Worm (Caenorhabditis elegans) whole organism, L4 larva: Measurements from ENCODE around the gene hrg-6.

Experiments
- F10B5.3 ChIP-seq: sonication (generic microtip); optimal IDR thresholded peaks from 2 replicates; lab custom pipeline; 2016; ENCODE audit warnings: mild to moderate bottlenecking, missing genetic modification characterization, missing compliant biosample characterization
- T26A8.4 ChIP-seq: fragments of 200-800 bp; sonication (Bioruptor generic); IDR thresholded peaks from 2 replicates; pipeline ENCODE4 v1.3.6; 2022; ENCODE audit warnings: missing genetic modification characterization, missing compliant biosample characterization
- Y48G9A.11 ChIP-seq: fragments of 200-800 bp; sonication (Bioruptor generic); IDR thresholded peaks from 2 replicates; pipeline ENCODE4 v1.3.6; 2022; ENCODE audit warnings: missing genetic modification reagents, missing genetic modification characterization, missing compliant biosample characterization
- Y5F2A.4 ChIP-seq: fragments of 200-800 bp; sonication (Bioruptor generic); optimal IDR thresholded peaks from 2 replicates; lab custom pipeline; 2018; ENCODE audit warnings: mild to moderate bottlenecking, missing genetic modification characterization, missing compliant biosample characterization
- ceh-20 ChIP-seq: fragments of 200-800 bp; sonication (Bioruptor generic); IDR thresholded peaks from 2 replicates; pipeline ENCODE4 v1.3.6; 2022; ENCODE audit warnings: missing genetic modification reagents, missing genetic modification characterization, missing compliant biosample characterization
- ceh-62 ChIP-seq: sonication (generic microtip); optimal IDR thresholded peaks from 2 replicates; lab custom pipeline; 2017; ENCODE audit warnings: missing biosample characterization, missing genetic modification characterization
- ceh-82 ChIP-seq: sonication (generic microtip); optimal IDR thresholded peaks from 2 replicates; lab custom pipeline; 2017; ENCODE audit warnings: missing biosample characterization, missing genetic modification characterization
- ctbp-1 ChIP-seq: fragments of 200-800 bp; sonication (Bioruptor generic); IDR thresholded peaks from 2 replicates; pipeline ENCODE4 v1.3.6; 2022; ENCODE audit warnings: missing genetic modification reagents, missing genetic modification characterization, missing compliant biosample characterization
- daf-16 ChIP-seq, 3 experiments: sonication (generic microtip); optimal IDR thresholded peaks; 2 replicates each; lab custom pipeline; 2016 to 2017; ENCODE audit warnings: missing genetic modification characterization in 3 of 3, missing genetic modification reagents in 3 of 3, mild to moderate bottlenecking in 2 of 3, missing compliant biosample characterization in 2 of 3, missing biosample characterization in 1 of 3, moderate library complexity in 1 of 3
- daf-8 ChIP-seq: fragments of 200-800 bp; sonication (Bioruptor generic); IDR thresholded peaks from 2 replicates; pipeline ENCODE4 v1.3.6; 2022; ENCODE audit warnings: missing genetic modification characterization, missing compliant biosample characterization
- dmd-6 ChIP-seq: fragments of 200-800 bp; sonication (Bioruptor generic); IDR thresholded peaks from 2 replicates; pipeline ENCODE4 v1.3.6; 2022; ENCODE audit warnings: missing genetic modification reagents, missing genetic modification characterization, missing compliant biosample characterization
- dmd-8 ChIP-seq: fragments of 200-800 bp; sonication (Bioruptor generic); IDR thresholded peaks from 2 replicates; pipeline ENCODE4 v1.3.6; 2022; ENCODE audit warnings: missing genetic modification characterization, missing compliant biosample characterization
- dmd-9 ChIP-seq: fragments of 200-800 bp; sonication (Bioruptor generic); IDR thresholded peaks from 2 replicates; pipeline ENCODE4 v1.3.6; 2022; ENCODE audit warnings: missing genetic modification reagents, missing genetic modification characterization, missing compliant biosample characterization
- dpl-1 ChIP-seq: fragments of 150-350 bp; optimal IDR thresholded peaks from 2 replicates; lab custom pipeline; 2014; ENCODE audit warnings: missing biosample characterization, missing genetic modification reagents, missing genetic modification characterization
- dve-1 ChIP-seq: sonication (generic microtip); optimal IDR thresholded peaks from 2 replicates; lab custom pipeline; 2017; ENCODE audit warnings: antibody characterized with exemption, mild to moderate bottlenecking, missing genetic modification characterization, missing compliant biosample characterization; ENCODE audit not compliant: insufficient read depth
- fkh-10 ChIP-seq: fragments of 150-350 bp; optimal IDR thresholded peaks from 2 replicates; lab custom pipeline; 2014; ENCODE audit warnings: missing biosample characterization, missing genetic modification reagents, missing genetic modification characterization
- gei-8 ChIP-seq: fragments of 200-800 bp; sonication (Bioruptor generic); optimal IDR thresholded peaks from 2 replicates; lab custom pipeline; 2018; ENCODE audit warnings: mild to moderate bottlenecking, missing genetic modification characterization, missing compliant biosample characterization
- hif-1 ChIP-seq, 2 experiments: sonication (generic microtip); optimal IDR thresholded peaks; 2 replicates each; lab custom pipeline; 2016 to 2017; ENCODE audit warnings: missing compliant biosample characterization in 2 of 2, missing genetic modification characterization in 2 of 2, missing genetic modification reagents in 2 of 2, missing genotype in 2 of 2, mild to moderate bottlenecking in 1 of 2
- hlh-11 ChIP-seq: fragments of 200-800 bp; sonication (Bioruptor generic); optimal IDR thresholded peaks from 2 replicates; lab custom pipeline; 2018; ENCODE audit warnings: mild to moderate bottlenecking, missing genetic modification characterization, missing compliant biosample characterization
- hmg-1.1 ChIP-seq: fragments of 200-800 bp; sonication (Bioruptor generic); IDR thresholded peaks from 2 replicates; pipeline ENCODE4 v1.3.6; 2022; ENCODE audit warnings: missing genetic modification reagents, missing genetic modification characterization, missing compliant biosample characterization
- lim-7 ChIP-seq: fragments of 200-800 bp; sonication (Bioruptor generic); IDR thresholded peaks from 2 replicates; pipeline ENCODE4 v1.3.6; 2022; ENCODE audit warnings: missing genetic modification characterization, missing compliant biosample characterization
- lin-13 ChIP-seq: fragments of 150-350 bp; optimal IDR thresholded peaks from 2 replicates; lab custom pipeline; 2014; ENCODE audit warnings: missing biosample characterization, missing genetic modification reagents, missing genetic modification characterization
- lin-15B ChIP-seq: fragments of 150-350 bp; sonication (generic microtip); optimal IDR thresholded peaks from 3 replicates; lab custom pipeline; 2014; ENCODE audit warnings: missing biosample characterization, missing genetic modification characterization
- lin-39 ChIP-seq: fragments of 150-350 bp; optimal IDR thresholded peaks from 2 replicates; lab custom pipeline; 2014; ENCODE audit warnings: missing biosample characterization, missing genetic modification reagents, missing genetic modification characterization
- lsy-2 ChIP-seq, 2 experiments: fragments of 150-350 bp in 1 of 2; sonication (generic microtip) in 1 of 2; optimal IDR thresholded peaks; 2 replicates each; lab custom pipeline; 2014 to 2017; ENCODE audit warnings: missing biosample characterization in 2 of 2, missing genetic modification characterization in 2 of 2
- madf-5 ChIP-seq, 2 experiments: fragments of 200-800 bp; sonication (Bioruptor generic); IDR thresholded peaks; 2 replicates each; pipeline ENCODE4 v1.3.6; 2022; ENCODE audit warnings: missing compliant biosample characterization in 2 of 2, missing genetic modification characterization in 2 of 2
- mdt-29 ChIP-seq: fragments of 200-800 bp; sonication (Bioruptor generic); IDR thresholded peaks from 2 replicates; pipeline ENCODE4 v1.3.6; 2022; ENCODE audit warnings: missing genetic modification reagents, missing genetic modification characterization, missing compliant biosample characterization
- mes-2 ChIP-seq: sonication (generic microtip); optimal IDR thresholded peaks from 2 replicates; lab custom pipeline; 2016; ENCODE audit warnings: missing genotype, mild to moderate bottlenecking, missing genetic modification characterization, missing compliant biosample characterization; ENCODE audit not compliant: poor library complexity, severe bottlenecking
- mxl-3 ChIP-seq: fragments of 200-800 bp; sonication (Bioruptor generic); optimal IDR thresholded peaks from 2 replicates; lab custom pipeline; 2018; ENCODE audit warnings: mild to moderate bottlenecking, missing genetic modification characterization, missing compliant biosample characterization
- nhr-10 ChIP-seq: fragments of 150-350 bp; optimal IDR thresholded peaks from 2 replicates; lab custom pipeline; 2014; ENCODE audit warnings: missing biosample characterization, missing genetic modification characterization
- nhr-102 ChIP-seq: sonication (generic microtip); optimal IDR thresholded peaks from 2 replicates; lab custom pipeline; 2016; ENCODE audit warnings: mild to moderate bottlenecking, missing genetic modification characterization, moderate library complexity, missing compliant biosample characterization
- nhr-11 ChIP-seq: fragments of 150-350 bp; optimal IDR thresholded peaks from 2 replicates; lab custom pipeline; 2014; ENCODE audit warnings: missing biosample characterization, missing genetic modification characterization
- nhr-111 ChIP-seq: fragments of 200-800 bp; sonication (Bioruptor generic); optimal IDR thresholded peaks from 2 replicates; lab custom pipeline; 2018; ENCODE audit warnings: mild to moderate bottlenecking, missing genetic modification characterization, missing compliant biosample characterization
- nhr-28 ChIP-seq: fragments of 150-350 bp; optimal IDR thresholded peaks from 2 replicates; lab custom pipeline; 2014; ENCODE audit warnings: missing biosample characterization, missing genetic modification characterization
- nhr-41 ChIP-seq: fragments of 200-800 bp; sonication (Bioruptor generic); IDR thresholded peaks from 2 replicates; pipeline ENCODE4 v1.3.6; 2022; ENCODE audit warnings: missing genetic modification reagents, missing genetic modification characterization, missing compliant biosample characterization
- nhr-42 ChIP-seq: fragments of 200-800 bp; sonication (Bioruptor generic); IDR thresholded peaks from 2 replicates; pipeline ENCODE4 v1.3.6; 2022; ENCODE audit warnings: missing genetic modification characterization, missing compliant biosample characterization
- nhr-77 ChIP-seq: fragments of 150-350 bp; optimal IDR thresholded peaks from 2 replicates; lab custom pipeline; 2014; ENCODE audit warnings: missing biosample characterization, missing genetic modification characterization
- pha-4 ChIP-seq, 2 experiments: fragments of 150-350 bp in 1 of 2; fragments of 200-800 bp in 1 of 2; sonication (Bioruptor generic) in 1 of 2; IDR thresholded peaks in 1 of 2; optimal IDR thresholded peaks in 1 of 2; 2 replicates each; pipeline versions ENCODE4 v1.3.6 to Lab custom; 2014 to 2022; ENCODE audit warnings: missing genetic modification characterization in 2 of 2, missing genetic modification reagents in 2 of 2, missing biosample characterization in 1 of 2, missing compliant biosample characterization in 1 of 2
- rbr-2 ChIP-seq: sonication (generic microtip); optimal IDR thresholded peaks from 2 replicates; lab custom pipeline; 2016; ENCODE audit warnings: missing genotype, missing genetic modification characterization, missing compliant biosample characterization
- set-16 ChIP-seq: fragments of 200-800 bp; sonication (Bioruptor generic); IDR thresholded peaks from 2 replicates; pipeline ENCODE4 v1.3.6; 2022; ENCODE audit warnings: missing genetic modification reagents, missing genetic modification characterization, missing compliant biosample characterization
- tag-97 ChIP-seq: fragments of 200-800 bp; sonication (Bioruptor generic); IDR thresholded peaks from 2 replicates; pipeline ENCODE4 v1.3.6; 2022; ENCODE audit warnings: missing genetic modification characterization, missing compliant biosample characterization
- tra-1 ChIP-seq: fragments of 200-800 bp; sonication (Bioruptor generic); IDR thresholded peaks from 2 replicates; pipeline ENCODE4 v1.3.6; 2022; ENCODE audit warnings: missing genetic modification reagents, missing genetic modification characterization, missing compliant biosample characterization
- unc-130 ChIP-seq: sonication (generic microtip); optimal IDR thresholded peaks from 2 replicates; lab custom pipeline; 2016; ENCODE audit warnings: missing genetic modification reagents, missing genetic modification characterization, missing compliant biosample characterization
- zag-1 ChIP-seq: fragments of 150-350 bp; optimal IDR thresholded peaks from 2 replicates; lab custom pipeline; 2014; ENCODE audit warnings: missing biosample characterization, missing genetic modification characterization
- zip-11 ChIP-seq: fragments of 200-800 bp; sonication (Bioruptor generic); IDR thresholded peaks from 2 replicates; pipeline ENCODE4 v1.3.6; 2022; ENCODE audit warnings: missing genetic modification characterization, missing compliant biosample characterization
- ztf-11 ChIP-seq: fragments of 150-350 bp; optimal IDR thresholded peaks from 2 replicates; lab custom pipeline; 2014; ENCODE audit warnings: missing biosample characterization, missing genetic modification characterization

The hrg-6 gene

ce11 chrIV:11025941-11026340, 6.4 kb upstream of the hrg-6 start (continued):
- TF ChIP-seq daf-8 (GFP tag; lab: Robert Waterston, UW) (no peak), hmg-1.1 (GFP tag; lab: Robert Waterston, UW) (no peak), nhr-102 (peak; percentile 73)

ce11 chrIV:11026648-11027047, 5.7 kb upstream of the hrg-6 start:
- TF ChIP-seq nhr-42 (GFP tag; lab: Robert Waterston, UW) (peak; percentile 8; the same call in 1 of the 2 replicates), hlh-11 (peak; percentile 19), lim-7 (peak; percentile 52; the same call in 1 of the 2 replicates), ceh-20 (peak; percentile 7; the same call in 1 of the 2 replicates), mxl-3 (GFP tag; lab: Kevin White, UChicago) (no peak), nhr-28 (tag; lab: Kevin White, UChicago) (peak; percentile 18), tra-1 (GFP tag; lab: Robert Waterston, UW) (peak; percentile 29; the same call in 1 of the 2 replicates), fkh-10 (GFP tag; lab: Kevin White, UChicago) (peak; percentile 32), pha-4 (GFP tag; IDR thresholded peaks at IDR 0.05; lab: Robert Waterston, UW) (no peak), pha-4 (tag; optimal IDR thresholded peaks at IDR 0.05; lab: Kevin White, UChicago) (peak; percentile 10), lin-13 (GFP tag; lab: Kevin White, UChicago) (no peak), dpl-1 (GFP tag; lab: Kevin White, UChicago) (peak; percentile 23), nhr-111 (GFP tag; lab: Kevin White, UChicago) (peak; percentile 19), ceh-82 (tag; lab: Kevin White, UChicago) (no peak), nhr-10 (tag; lab: Kevin White, UChicago) (no peak), daf-16 (GFP tag; optimal IDR thresholded peaks at IDR 0.05; lab: Kevin White, UChicago) (no peak), daf-16 (tag; optimal IDR thresholded peaks at IDR 0.05; lab: Kevin White, UChicago) (peak; percentile 20), zag-1 (tag; lab: Kevin White, UChicago) (no peak), T26A8.4 (GFP tag; lab: Robert Waterston, UW) (peak; percentile 12; the same call in 1 of the 2 replicates), lsy-2 (tag; optimal IDR thresholded peaks at IDR 0.05; lab: Kevin White, UChicago) (peak in 1 of 2 experiments; percentile 45), nhr-11 (tag; lab: Kevin White, UChicago) (peak; percentile 34), mes-2 (tag; lab: Kevin White, UChicago) (peak; percentile 15), hmg-1.1 (GFP tag; lab: Robert Waterston, UW) (peak; percentile 14; the same call in 1 of the 2 replicates)

ce11 chrIV:11027560-11027959, 4.8 kb upstream of the hrg-6 start:
- TF ChIP-seq nhr-28 (tag; lab: Kevin White, UChicago) (peak; percentile 89), nhr-11 (tag; lab: Kevin White, UChicago) (peak; percentile 91), dmd-6 (GFP tag; lab: Robert Waterston, UW) (peak; percentile 88), hif-1 (tag; optimal IDR thresholded peaks at IDR 0.05; lab: Kevin White, UChicago) (peak in 1 of 2 experiments; percentile 23), ceh-62 (tag; lab: Kevin White, UChicago) (no peak), nhr-41 (GFP tag; lab: Robert Waterston, UW) (no peak), dve-1 (tag; lab: Kevin White, UChicago) (peak; percentile 97), rbr-2 (tag; lab: Kevin White, UChicago) (peak; percentile 82), madf-5 (GFP tag; IDR thresholded peaks at IDR 0.05; lab: Robert Waterston, UW) (no peak), dmd-8 (no peak), nhr-77 (tag; lab: Kevin White, UChicago) (no peak), lin-39 (tag; lab: Kevin White, UChicago) (no peak), hlh-11 (peak; percentile 94), tag-97 (GFP tag; lab: Robert Waterston, UW) (no peak), unc-130 (no peak), zip-11 (GFP tag; lab: Robert Waterston, UW) (no peak), lin-15B (tag; lab: Kevin White, UChicago) (no peak), gei-8 (GFP tag; lab: Kevin White, UChicago) (no peak), ctbp-1 (GFP tag; lab: Robert Waterston, UW) (no peak), dmd-9 (GFP tag; lab: Robert Waterston, UW) (no peak), Y5F2A.4 (no peak), lsy-2 (tag; optimal IDR thresholded peaks at IDR 0.05; lab: Kevin White, UChicago) (peak; percentile 61 to 90), mdt-29 (GFP tag; lab: Robert Waterston, UW) (0 out of 2 replicates have a peak, but pooled peaks have one; percentile 16), F10B5.3 (tag; lab: Kevin White, UChicago) (no peak), Y48G9A.11 (GFP tag; lab: Robert Waterston, UW) (no peak), ztf-11 (no peak), set-16 (GFP tag; lab: Robert Waterston, UW) (no peak)
